Worm (Caenorhabditis elegans) whole organism, L4 larva: ENCODE data around the gene F42G2.7.

Experiments
- Y5F2A.4 ChIP-seq: fragments of 200-800 bp; sonication (Bioruptor generic); optimal IDR thresholded peaks from 2 replicates; lab custom pipeline; 2018; ENCODE audit warnings: mild to moderate bottlenecking, missing genetic modification characterization, missing compliant biosample characterization
- arid-1 ChIP-seq: fragments of 200-800 bp; sonication (Bioruptor generic); conservative IDR thresholded peaks from 2 replicates; pipeline ENCODE4 v1.3.6; 2022; ENCODE audit warnings: missing genetic modification reagents, missing genetic modification characterization, missing compliant biosample characterization
- ceh-82 ChIP-seq: sonication (generic microtip); optimal IDR thresholded peaks from 2 replicates; lab custom pipeline; 2017; ENCODE audit warnings: missing biosample characterization, missing genetic modification characterization
- hmg-1.1 ChIP-seq: fragments of 200-800 bp; sonication (Bioruptor generic); IDR thresholded peaks from 2 replicates; pipeline ENCODE4 v1.3.6; 2022; ENCODE audit warnings: missing genetic modification reagents, missing genetic modification characterization, missing compliant biosample characterization
- lin-15B ChIP-seq: fragments of 150-350 bp; sonication (generic microtip); optimal IDR thresholded peaks from 3 replicates; lab custom pipeline; 2014; ENCODE audit warnings: missing biosample characterization, missing genetic modification characterization
- lir-3 ChIP-seq: sonication (generic microtip); optimal IDR thresholded peaks from 2 replicates; lab custom pipeline; 2016; ENCODE audit warnings: mild to moderate bottlenecking, missing genetic modification characterization, missing compliant biosample characterization
- lsy-2 ChIP-seq, 2 experiments: fragments of 150-350 bp in 1 of 2; sonication (generic microtip) in 1 of 2; optimal IDR thresholded peaks; 2 replicates each; lab custom pipeline; 2014 to 2017; ENCODE audit warnings: missing biosample characterization in 2 of 2, missing genetic modification characterization in 2 of 2
- nhr-102 ChIP-seq: sonication (generic microtip); optimal IDR thresholded peaks from 2 replicates; lab custom pipeline; 2016; ENCODE audit warnings: mild to moderate bottlenecking, missing genetic modification characterization, moderate library complexity, missing compliant biosample characterization
- nhr-77 ChIP-seq: fragments of 150-350 bp; optimal IDR thresholded peaks from 2 replicates; lab custom pipeline; 2014; ENCODE audit warnings: missing biosample characterization, missing genetic modification characterization
- snpc-4 ChIP-seq: fragments of 150-350 bp; optimal IDR thresholded peaks from 2 replicates; lab custom pipeline; 2014; ENCODE audit warnings: missing biosample characterization, missing genetic modification characterization
- zag-1 ChIP-seq: fragments of 150-350 bp; optimal IDR thresholded peaks from 2 replicates; lab custom pipeline; 2014; ENCODE audit warnings: missing biosample characterization, missing genetic modification characterization

DNA sequence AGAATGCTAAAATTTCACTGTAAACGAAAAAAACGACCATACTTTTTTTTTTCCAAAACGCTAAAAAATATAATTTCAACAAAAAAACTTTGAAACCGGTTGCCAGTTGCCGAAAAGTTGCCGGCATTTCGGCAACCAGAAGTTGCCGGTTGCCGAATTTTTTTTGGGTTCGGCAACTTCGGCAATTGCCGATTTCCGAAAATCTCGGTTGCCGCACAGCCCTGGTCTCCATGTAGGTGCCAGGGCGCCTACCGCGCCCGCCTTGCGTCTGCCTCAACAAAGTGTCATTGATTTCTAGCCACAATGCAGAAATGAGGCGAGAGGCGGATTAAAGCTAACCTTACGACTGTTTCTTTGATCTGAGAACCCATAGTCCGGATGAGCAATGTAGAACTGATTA lies 6.9 kb upstream of the F42G2.7 start:
- no peak for TF ChIP-seq lsy-2 (tag; optimal IDR thresholded peaks at IDR 0.05; lab: Kevin White, UChicago)
- TF ChIP-seq arid-1 (GFP tag; lab: Robert Waterston, UW) = no peak
- no peak for TF ChIP-seq ceh-82 (tag; lab: Kevin White, UChicago)
- TF ChIP-seq lin-15B (tag; lab: Kevin White, UChicago) = no peak
- TF ChIP-seq snpc-4 = no peak
- no peak for TF ChIP-seq lir-3 (tag; lab: Kevin White, UChicago)
- TF ChIP-seq zag-1 = no peak
- no peak for TF ChIP-seq Y5F2A.4
- TF ChIP-seq nhr-77 (tag; lab: Kevin White, UChicago) = no peak
- no peak for TF ChIP-seq nhr-102 (tag; lab: Kevin White, UChicago)
- TF ChIP-seq hmg-1.1 (GFP tag; lab: Robert Waterston, UW) = no peak
